Fruit fly (Drosophila melanogaster) whole organism, embryonic: ENCODE measurements around the gene Plc21C.
A peak's percentile ranks its signal among the peaks of the same experiment; 100 is the strongest.

Experiments used
- Aef1 ChIP-seq: fragments of 200-800 bp; sonication (Bioruptor generic); IDR thresholded peaks from 3 replicates; pipeline ENCODE4 v1.3.6; 2022; ENCODE audit warnings: missing biosample characterization, missing genetic modification characterization
- CG12236 ChIP-seq: fragments of 200-800 bp; sonication (Bioruptor generic); optimal IDR thresholded peaks from 2 replicates; lab custom pipeline; 2016; ENCODE audit warnings: missing biosample characterization, missing genetic modification characterization
- CG13123 ChIP-seq: fragments of 200-800 bp; sonication (Bioruptor generic); optimal IDR thresholded peaks from 2 replicates; lab custom pipeline; 2016; ENCODE audit warnings: missing biosample characterization, missing genetic modification characterization
- CG15073 ChIP-seq: fragments of 200-800 bp; sonication (Bioruptor generic); optimal IDR thresholded peaks from 2 replicates; lab custom pipeline; 2016; ENCODE audit warnings: missing biosample characterization, missing genetic modification characterization
- CG17361 ChIP-seq: fragments of 200-800 bp; sonication (Bioruptor generic); IDR thresholded peaks from 3 replicates; pipeline ENCODE4 v1.3.6; 2022; ENCODE audit warnings: missing biosample characterization, missing genetic modification characterization
- CG18599 ChIP-seq: fragments of 200-800 bp; sonication (Bioruptor generic); optimal IDR thresholded peaks from 3 replicates; lab custom pipeline; 2017; ENCODE audit warnings: missing biosample characterization, missing genetic modification characterization, mild to moderate bottlenecking, moderate library complexity, missing genetic modification reagents
- CG2875 ChIP-seq: fragments of 200-800 bp; sonication (Bioruptor generic); optimal IDR thresholded peaks from 2 replicates; lab custom pipeline; 2017; ENCODE audit warnings: missing biosample characterization, mild to moderate bottlenecking, missing genetic modification characterization, missing genetic modification reagents
- CG33213 ChIP-seq: fragments of 200-800 bp; sonication (Bioruptor generic); optimal IDR thresholded peaks from 3 replicates; lab custom pipeline; 2016; ENCODE audit warnings: missing biosample characterization, missing genetic modification characterization
- CG4404 ChIP-seq: fragments of 200-800 bp; sonication (Bioruptor generic); IDR thresholded peaks from 2 replicates; pipeline ENCODE4 v1.3.6; 2022; ENCODE audit warnings: missing biosample characterization, missing genetic modification characterization
- CG5953 ChIP-seq: fragments of 200-800 bp; sonication (Bioruptor generic); IDR thresholded peaks from 2 replicates; pipeline ENCODE4 v1.3.6; 2022; ENCODE audit warnings: missing biosample characterization, missing genetic modification characterization
- CG6272 ChIP-seq: fragments of 200-800 bp; sonication (Bioruptor generic); IDR thresholded peaks from 2 replicates; pipeline ENCODE4 v1.3.6; 2022; ENCODE audit warnings: missing biosample characterization, missing genetic modification characterization
- CG6654 ChIP-seq: fragments of 200-800 bp; sonication (Bioruptor generic); optimal IDR thresholded peaks from 2 replicates; lab custom pipeline; 2017; ENCODE audit warnings: missing biosample characterization, mild to moderate bottlenecking, missing genetic modification characterization
- CG7556 ChIP-seq: fragments of 200-800 bp; sonication (Bioruptor generic); optimal IDR thresholded peaks from 2 replicates; lab custom pipeline; 2017; ENCODE audit warnings: missing biosample characterization, mild to moderate bottlenecking, missing genetic modification characterization
- CG7786 ChIP-seq: fragments of 200-800 bp; sonication (Bioruptor generic); optimal IDR thresholded peaks from 2 replicates; lab custom pipeline; 2016; ENCODE audit warnings: missing biosample characterization, missing genetic modification characterization
- CG8765 ChIP-seq: fragments of 200-800 bp; sonication (Bioruptor generic); IDR thresholded peaks from 2 replicates; pipeline ENCODE4 v1.3.6; 2022; ENCODE audit warnings: missing biosample characterization, missing genetic modification characterization
- Chrac-16 ChIP-seq: fragments of 200-800 bp; sonication (Bioruptor generic); optimal IDR thresholded peaks from 3 replicates; lab custom pipeline; 2016; ENCODE audit warnings: missing biosample characterization, missing genetic modification characterization
- CkIIα-i1 ChIP-seq: fragments of 200-800 bp; sonication (Bioruptor generic); IDR thresholded peaks from 2 replicates; pipeline ENCODE4 v1.3.6; 2022; ENCODE audit warnings: missing biosample characterization, missing genetic modification characterization
- D ChIP-seq, 2 experiments: fragments of 200-800 bp in 1 of 2; fragments of >200 bp in 1 of 2; sonication (Bioruptor generic) in 1 of 2; optimal IDR thresholded peaks; 2 replicates in 1 of 2; 3 replicates in 1 of 2; lab custom pipeline; 2017; ENCODE audit warnings: mild to moderate bottlenecking in 1 of 2, missing biosample characterization in 1 of 2, missing genetic modification characterization in 1 of 2, missing genetic modification reagents in 1 of 2
- D19B ChIP-seq: fragments of 200-800 bp; sonication (Bioruptor generic); optimal IDR thresholded peaks from 2 replicates; lab custom pipeline; 2017; ENCODE audit warnings: missing biosample characterization, mild to moderate bottlenecking, missing genetic modification characterization
- Dip3 ChIP-seq: fragments of 200-800 bp; sonication (Bioruptor generic); optimal IDR thresholded peaks from 3 replicates; lab custom pipeline; 2016; ENCODE audit warnings: missing biosample characterization, missing genetic modification characterization
- Dll ChIP-seq: fragments of 200-800 bp; sonication (Bioruptor generic); IDR thresholded peaks from 4 replicates; pipeline ENCODE4 v1.3.6; 2022; ENCODE audit warnings: missing biosample characterization, missing genetic modification characterization; ENCODE audit not compliant: partially characterized antibody
- Dp ChIP-seq: fragments of 200-800 bp; sonication (Bioruptor generic); optimal IDR thresholded peaks from 2 replicates; lab custom pipeline; 2018; ENCODE audit warnings: missing biosample characterization, mild to moderate bottlenecking, missing genetic modification characterization, moderate library complexity
- E2f1 ChIP-seq: fragments of 200-800 bp; sonication (Bioruptor generic); IDR thresholded peaks from 2 replicates; pipeline ENCODE4 v1.3.6; 2022; ENCODE audit warnings: missing biosample characterization, missing genetic modification characterization
- Elba2 ChIP-seq: fragments of 200-800 bp; sonication (Bioruptor generic); optimal IDR thresholded peaks from 3 replicates; lab custom pipeline; 2016; ENCODE audit warnings: missing biosample characterization, missing genetic modification characterization
- Ets65A ChIP-seq: fragments of 200-800 bp; sonication (Bioruptor generic); peaks from one replicate; lab custom pipeline; 2016; ENCODE audit warnings: missing biosample characterization, missing genetic modification characterization
- H2.0 ChIP-seq: fragments of 200-800 bp; sonication (Bioruptor generic); IDR thresholded peaks from 2 replicates; pipeline ENCODE4 v1.3.6; 2022; ENCODE audit warnings: missing biosample characterization, missing genetic modification characterization
- HLH54F ChIP-seq: fragments of 200-800 bp; sonication (Bioruptor generic); optimal IDR thresholded peaks from 3 replicates; lab custom pipeline; 2016; ENCODE audit warnings: missing biosample characterization, missing genetic modification characterization
- Hr51 ChIP-seq, 2 experiments: fragments of 200-800 bp; sonication (Bioruptor generic); optimal IDR thresholded peaks; 2 replicates in 1 of 2; 3 replicates in 1 of 2; lab custom pipeline; 2016 to 2018; ENCODE audit warnings: missing biosample characterization in 2 of 2, missing genetic modification characterization in 2 of 2, mild to moderate bottlenecking in 1 of 2, moderate library complexity in 1 of 2
- Med ChIP-seq: fragments of 200-800 bp; sonication (Bioruptor generic); peaks from one replicate; lab custom pipeline; 2016; ENCODE audit warnings: missing biosample characterization, missing genetic modification characterization, mild to moderate bottlenecking, inconsistent platforms, moderate library complexity
- Nf-YA ChIP-seq: fragments of 200-800 bp; sonication (Bioruptor generic); IDR thresholded peaks from 2 replicates; pipeline ENCODE4 v1.3.6; 2022; ENCODE audit warnings: missing biosample characterization, missing genetic modification characterization
- NfI ChIP-seq: fragments of 200-800 bp; sonication (Bioruptor generic); optimal IDR thresholded peaks from 3 replicates; lab custom pipeline; 2018; ENCODE audit warnings: missing biosample characterization, mild to moderate bottlenecking, missing genetic modification characterization, moderate library complexity
- Pdp1 ChIP-seq, 2 experiments: fragments of 200-800 bp; sonication (Bioruptor generic); optimal IDR thresholded peaks; 3 replicates each; lab custom pipeline; 2016; ENCODE audit warnings: missing biosample characterization in 2 of 2, missing genetic modification characterization in 2 of 2, mild to moderate bottlenecking in 1 of 2, moderate library complexity in 1 of 2
- Rx ChIP-seq: fragments of 200-800 bp; sonication (Bioruptor generic); IDR thresholded peaks from 2 replicates; pipeline ENCODE4 v1.3.6; 2022; ENCODE audit warnings: missing biosample characterization, missing genetic modification characterization
- Xbp1 ChIP-seq: fragments of 200-800 bp; sonication (Bioruptor generic); optimal IDR thresholded peaks from 3 replicates; lab custom pipeline; 2016; ENCODE audit warnings: missing biosample characterization, mild to moderate bottlenecking, missing genetic modification characterization
- Xrp1 ChIP-seq: fragments of 200-800 bp; sonication (Bioruptor generic); IDR thresholded peaks from 2 replicates; pipeline ENCODE4 v1.3.6; 2022; ENCODE audit warnings: missing biosample characterization, missing genetic modification characterization
- br ChIP-seq: fragments of >200 bp; optimal IDR thresholded peaks from 2 replicates; lab custom pipeline; 2017
- ci ChIP-seq: fragments of 200-800 bp; sonication (Bioruptor generic); IDR thresholded peaks from 3 replicates; pipeline ENCODE4 v1.3.6; 2022; ENCODE audit warnings: missing biosample characterization, missing genetic modification characterization
- croc ChIP-seq: fragments of 200-800 bp; sonication (Bioruptor generic); conservative IDR thresholded peaks from 3 replicates; pipeline ENCODE4 v1.3.6; 2022; ENCODE audit warnings: missing biosample characterization, missing genetic modification characterization
- ewg ChIP-seq: fragments of 200-800 bp; sonication (Bioruptor generic); optimal IDR thresholded peaks from 3 replicates; lab custom pipeline; 2017; ENCODE audit warnings: mild to moderate bottlenecking, missing biosample characterization, missing genetic modification reagents, missing genetic modification characterization
- eyg ChIP-seq: fragments of 200-800 bp; sonication (Bioruptor generic); optimal IDR thresholded peaks from 3 replicates; lab custom pipeline; 2016; ENCODE audit warnings: missing biosample characterization, missing genetic modification characterization
- gem ChIP-seq: fragments of 200-800 bp; sonication (Bioruptor generic); optimal IDR thresholded peaks from 2 replicates; lab custom pipeline; 2019; ENCODE audit warnings: missing biosample characterization, mild to moderate bottlenecking, missing genetic modification characterization, moderate library complexity
- grn ChIP-seq: fragments of 200-800 bp; sonication (Bioruptor generic); optimal IDR thresholded peaks from 3 replicates; lab custom pipeline; 2017; ENCODE audit warnings: missing biosample characterization, missing genetic modification characterization
- lilli ChIP-seq: fragments of 200-800 bp; sonication (Bioruptor generic); optimal IDR thresholded peaks from 3 replicates; lab custom pipeline; 2016; ENCODE audit warnings: missing biosample characterization, missing genetic modification characterization
- row ChIP-seq: fragments of 200-800 bp; sonication (Bioruptor generic); IDR thresholded peaks from 3 replicates; pipeline ENCODE4 v1.3.6; 2022; ENCODE audit warnings: missing biosample characterization, missing genetic modification characterization
- run ChIP-seq: fragments of 200-800 bp; sonication (Bioruptor generic); optimal IDR thresholded peaks from 3 replicates; lab custom pipeline; 2018; ENCODE audit warnings: missing biosample characterization, mild to moderate bottlenecking, missing genetic modification characterization
- sens ChIP-seq: fragments of 200-800 bp; sonication (Bioruptor generic); peaks from one replicate; lab custom pipeline; 2016; ENCODE audit warnings: missing biosample characterization, missing genetic modification characterization
- slp2 ChIP-seq: fragments of 200-800 bp; sonication (Bioruptor generic); optimal IDR thresholded peaks from 2 replicates; lab custom pipeline; 2016; ENCODE audit warnings: missing biosample characterization, missing genetic modification characterization
- tx ChIP-seq: fragments of 200-800 bp; sonication (Bioruptor generic); optimal IDR thresholded peaks from 2 replicates; lab custom pipeline; 2016; ENCODE audit warnings: missing biosample characterization, missing genetic modification characterization
- unpg ChIP-seq: fragments of 200-800 bp; sonication (Bioruptor generic); optimal IDR thresholded peaks from 3 replicates; lab custom pipeline; 2018; ENCODE audit warnings: missing biosample characterization, mild to moderate bottlenecking, missing genetic modification characterization, moderate library complexity
- vvl ChIP-seq: fragments of 200-800 bp; sonication (Bioruptor generic); IDR thresholded peaks from 2 replicates; pipeline ENCODE4 v1.3.6; 2022; ENCODE audit warnings: missing biosample characterization, missing genetic modification characterization
- yki ChIP-seq: fragments of >200 bp; optimal IDR thresholded peaks from 3 replicates; lab custom pipeline; 2018
- zfh2 ChIP-seq: fragments of 200-800 bp; sonication (Bioruptor generic); optimal IDR thresholded peaks from 2 replicates; lab custom pipeline; 2016; ENCODE audit warnings: missing biosample characterization, missing genetic modification characterization

Gene Plc21C

DNA sequence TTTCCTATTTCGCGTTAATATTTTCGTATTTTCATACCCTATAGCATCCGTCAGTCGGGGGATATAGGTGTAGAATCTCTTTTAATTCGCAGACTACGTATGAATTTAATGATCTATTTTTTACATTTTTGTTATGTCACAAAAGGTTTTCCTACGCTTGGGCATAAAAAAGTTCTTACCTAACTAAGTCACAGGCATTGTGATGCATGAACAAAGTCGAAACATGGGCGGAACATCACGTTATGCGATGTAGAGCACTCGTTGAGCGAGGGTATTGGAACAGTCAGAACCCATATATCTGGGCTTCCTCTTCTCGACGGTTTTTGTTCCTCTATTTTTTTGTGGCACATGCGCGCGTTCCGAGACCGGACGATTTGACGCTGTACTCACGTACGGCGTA lies 3.4 kb downstream of the Plc21C start (continued):
- TF ChIP-seq row (GFP tag; lab: Robert Waterston, UW) (peak; percentile 77), CG4404 (GFP tag; lab: Robert Waterston, UW) (no peak), CG33213 (GFP tag; lab: Kevin White, UChicago) (no peak), E2f1 (GFP tag; lab: Robert Waterston, UW) (peak; percentile 10; the same call in 1 of the 2 replicates), CG6272 (GFP tag; lab: Robert Waterston, UW) (0 out of 2 replicates have a peak, but pooled peaks have one; percentile 13), Dip3 (GFP tag; lab: Kevin White, UChicago) (peak; percentile 16), sens (GFP tag; lab: Kevin White, UChicago) (peak; percentile 62), grn (no peak), Aef1 (GFP tag; lab: Robert Waterston, UW) (no peak), croc (GFP tag; lab: Robert Waterston, UW) (no peak), Hr51 (GFP tag; optimal IDR thresholded peaks at IDR 0.05; lab: Kevin White, UChicago) (peak in 1 of 2 experiments; percentile 14), D (optimal IDR thresholded peaks at IDR 0.05; lab: Kevin White, UChicago) (no peak), D (GFP tag; optimal IDR thresholded peaks at IDR 0.05; lab: Kevin White, UChicago) (no peak), CG8765 (GFP tag; lab: Robert Waterston, UW) (no peak), vvl (peak; percentile 12; the same call in 1 of the 2 replicates), D19B (GFP tag; lab: Kevin White, UChicago) (peak; percentile 89), Elba2 (GFP tag; lab: Kevin White, UChicago) (no peak), CG2875 (GFP tag; lab: Kevin White, UChicago) (no peak), Rx (GFP tag; lab: Robert Waterston, UW) (no peak), br (lab: Kevin White, UChicago) (no peak), HLH54F (peak; percentile 18), CG6654 (no peak), lilli (peak; percentile 36), CG18599 (GFP tag; lab: Kevin White, UChicago) (peak; percentile 37), Xbp1 (GFP tag; lab: Kevin White, UChicago) (peak; percentile 9), CG7556 (GFP tag; lab: Kevin White, UChicago) (no peak), CG17361 (0 out of 3 replicates have a peak, but pooled peaks have one; percentile 12), Dll (GFP tag; lab: Robert Waterston, UW) (no peak), eyg (no peak), tx (GFP tag; lab: Kevin White, UChicago) (no peak), CG5953 (GFP tag; lab: Robert Waterston, UW) (no peak), Dp (no peak), CG12236 (no peak), run (tag; lab: Kevin White, UChicago) (no peak), zfh2 (GFP tag; lab: Kevin White, UChicago) (peak; percentile 17), CG13123 (GFP tag; lab: Kevin White, UChicago) (no peak), NfI (GFP tag; lab: Kevin White, UChicago) (no peak), slp2 (GFP tag; lab: Kevin White, UChicago) (no peak), Chrac-16 (GFP tag; lab: Kevin White, UChicago) (no peak), Xrp1 (GFP tag; lab: Robert Waterston, UW) (0 out of 2 replicates have a peak, but pooled peaks have one; percentile 28), CG7786 (peak; percentile 29), Med (GFP tag; lab: Kevin White, UChicago) (peak; percentile 80), CG15073 (GFP tag; lab: Kevin White, UChicago) (no peak), ci (GFP tag; lab: Robert Waterston, UW) (no peak), yki (lab: Kevin White, UChicago) (no peak), CkIIα-i1 (GFP tag; lab: Robert Waterston, UW) (no peak), gem (tag; lab: Kevin White, UChicago) (peak; percentile 38), Nf-YA (GFP tag; lab: Robert Waterston, UW) (no peak), unpg (GFP tag; lab: Kevin White, UChicago) (no peak), Pdp1 (GFP tag; optimal IDR thresholded peaks at IDR 0.05; lab: Kevin White, UChicago) (peak; percentile 1 to 22), H2.0 (no peak), ewg (GFP tag; lab: Kevin White, UChicago) (peak; percentile 6), Ets65A (peak; percentile 90)
